Worm (Caenorhabditis elegans): ENCODE measurements around the gene nas-12.
A peak's percentile ranks its signal among the peaks of the same experiment; 100 is the strongest.

The nas-12 gene

ce11 chrIV:10197317-10197867 is 26.4 kb upstream of the nas-12 start, which contains the start of gene gon-4:
TSS of gene gon-4 (plus strand) at chrIV:10197817.
- TF ChIP-seq lin-40 (tag; optimal IDR thresholded peaks at IDR 0.05), result no peak
- peak; percentile 18 for TF ChIP-seq unc-130 (GFP tag; optimal IDR thresholded peaks at IDR 0.05)
- no peak for TF ChIP-seq K12H6.12 (tag; optimal IDR thresholded peaks at IDR 0.05)
- TF ChIP-seq ceh-58 (GFP tag; IDR thresholded peaks at IDR 0.05), result no peak
- TF ChIP-seq athp-1 (tag; optimal IDR thresholded peaks at IDR 0.05), result no peak
- peak; percentile 59 for TF ChIP-seq lsl-1 (GFP tag; optimal IDR thresholded peaks at IDR 0.05)
- TF ChIP-seq C17E4.6 (GFP tag; IDR thresholded peaks at IDR 0.05), result no peak
- TF ChIP-seq B0261.1 (tag; optimal IDR thresholded peaks at IDR 0.05), result no peak
- TF ChIP-seq Y67H2A.10 (GFP tag; conservative IDR thresholded peaks at IDR 0.05), result no peak
- TF ChIP-seq ceh-27 (GFP tag; optimal IDR thresholded peaks at IDR 0.05), result peak; percentile 16
- no peak for TF ChIP-seq Y53F4B.3 (GFP tag; IDR thresholded peaks at IDR 0.05)
- TF ChIP-seq F55B11.4 (tag; optimal IDR thresholded peaks at IDR 0.05; ENCODE audit: borderline replicate concordance, insufficient read depth), result no peak
- TF ChIP-seq rcor-1 (GFP tag; IDR thresholded peaks at IDR 0.05), result no peak; the same call in 1 of the 2 replicates
- TF ChIP-seq attf-5 (GFP tag; optimal IDR thresholded peaks at IDR 0.05), result peak; percentile 41
- TF ChIP-seq K11D2.4 (GFP tag; IDR thresholded peaks at IDR 0.05), result no peak
- TF ChIP-seq mcd-1 (GFP tag; IDR thresholded peaks at IDR 0.05), result peak; percentile 42; the same call in 1 of the 2 replicates

ce11 chrIV:10206182-10206581 is 17.6 kb upstream of the nas-12 start, which contains the start of gene K04D7.6:
TSS of gene K04D7.6 (minus strand) at chrIV:10206282.
- TF ChIP-seq mcd-1 (GFP tag; IDR thresholded peaks at IDR 0.05), result no peak
- TF ChIP-seq sea-2 (GFP tag; IDR thresholded peaks at IDR 0.05), result no peak
- no peak for TF ChIP-seq sptf-2 (GFP tag; optimal IDR thresholded peaks at IDR 0.05)
- TF ChIP-seq madf-8 (GFP tag; conservative IDR thresholded peaks at IDR 0.05), result no peak
- no peak for TF ChIP-seq D2030.7 (GFP tag; IDR thresholded peaks at IDR 0.05)
- TF ChIP-seq F57C9.4 (tag; optimal IDR thresholded peaks at IDR 0.05), result no peak
- no peak for TF ChIP-seq mes-4 (tag; optimal IDR thresholded peaks at IDR 0.05)
- no peak for TF ChIP-seq F10E7.11 (tag; optimal IDR thresholded peaks at IDR 0.05)
- no peak for TF ChIP-seq die-1 (tag; optimal IDR thresholded peaks at IDR 0.05)
- no peak for TF ChIP-seq ceh-91 (GFP tag; IDR thresholded peaks at IDR 0.05)
- no peak for TF ChIP-seq fkh-3 (tag; optimal IDR thresholded peaks at IDR 0.05)
- TF ChIP-seq mel-28 (tag; optimal IDR thresholded peaks at IDR 0.05; ENCODE audit: borderline replicate concordance), result no peak
- no peak for TF ChIP-seq Y53G8AR.9 (GFP tag; conservative IDR thresholded peaks at IDR 0.05)
- no peak for TF ChIP-seq ztf-25 (GFP tag; IDR thresholded peaks at IDR 0.05)
- no peak for TF ChIP-seq B0261.1 (tag; optimal IDR thresholded peaks at IDR 0.05)

ce11 chrIV:10214811-10215210 is 9.0 kb upstream of the nas-12 start, which contains the start of gene abt-1:
TSS of gene abt-1 (minus strand) at chrIV:10214911.
- TF ChIP-seq pbrm-1 (GFP tag; IDR thresholded peaks at IDR 0.05), result no peak
- no peak for TF ChIP-seq Y67H2A.10 (GFP tag; conservative IDR thresholded peaks at IDR 0.05)
- no peak for TF ChIP-seq nfyb-1 (GFP tag; IDR thresholded peaks at IDR 0.05)
- TF ChIP-seq cebp-1 (GFP tag; IDR thresholded peaks at IDR 0.05), result no peak
- TF ChIP-seq cebp-1 (tag; optimal IDR thresholded peaks at IDR 0.05), result no peak

ce11 chrIV:10215393-10215792 is 8.4 kb upstream of the nas-12 start:
- TF ChIP-seq tbx-9 (tag; optimal IDR thresholded peaks at IDR 0.05; ENCODE audit: borderline replicate concordance), result no peak
- TF ChIP-seq gei-17 (GFP tag; optimal IDR thresholded peaks at IDR 0.05), result no peak
- TF ChIP-seq T26A5.8 (tag; optimal IDR thresholded peaks at IDR 0.05), result no peak

Data from whole organism, young adult.